Worm (Caenorhabditis elegans) whole organism, L4 larva: ENCODE measurements around the gene C49F5.13.
A peak's percentile ranks its signal among the peaks of the same experiment; 100 is the strongest.

Source experiments
- F10B5.3 ChIP-seq: sonication (generic microtip); optimal IDR thresholded peaks from 2 replicates; lab custom pipeline; 2016; ENCODE audit warnings: mild to moderate bottlenecking, missing genetic modification characterization, missing compliant biosample characterization
- F26F4.8 ChIP-seq: fragments of 200-800 bp; sonication (Bioruptor generic); conservative IDR thresholded peaks from 2 replicates; pipeline ENCODE4 v1.3.6; 2022; ENCODE audit warnings: missing genetic modification characterization, missing compliant biosample characterization
- F37D6.2 ChIP-seq: sonication (generic microtip); optimal IDR thresholded peaks from 2 replicates; lab custom pipeline; 2016; ENCODE audit warnings: mild to moderate bottlenecking, missing genetic modification characterization, missing compliant biosample characterization
- R02D3.7 ChIP-seq: fragments of 150-350 bp; sonication (generic microtip); optimal IDR thresholded peaks from 3 replicates; lab custom pipeline; 2014; ENCODE audit warnings: missing biosample characterization, missing genetic modification characterization
- Y48G9A.11 ChIP-seq: fragments of 200-800 bp; sonication (Bioruptor generic); IDR thresholded peaks from 2 replicates; pipeline ENCODE4 v1.3.6; 2022; ENCODE audit warnings: missing genetic modification reagents, missing genetic modification characterization, missing compliant biosample characterization
- arid-1 ChIP-seq: fragments of 200-800 bp; sonication (Bioruptor generic); conservative IDR thresholded peaks from 2 replicates; pipeline ENCODE4 v1.3.6; 2022; ENCODE audit warnings: missing genetic modification reagents, missing genetic modification characterization, missing compliant biosample characterization
- ceh-20 ChIP-seq: fragments of 200-800 bp; sonication (Bioruptor generic); IDR thresholded peaks from 2 replicates; pipeline ENCODE4 v1.3.6; 2022; ENCODE audit warnings: missing genetic modification reagents, missing genetic modification characterization, missing compliant biosample characterization
- ceh-32 ChIP-seq: sonication (generic microtip); optimal IDR thresholded peaks from 2 replicates; lab custom pipeline; 2016; ENCODE audit warnings: mild to moderate bottlenecking, missing genetic modification characterization, missing compliant biosample characterization; ENCODE audit not compliant: poor library complexity
- ctbp-1 ChIP-seq: fragments of 200-800 bp; sonication (Bioruptor generic); IDR thresholded peaks from 2 replicates; pipeline ENCODE4 v1.3.6; 2022; ENCODE audit warnings: missing genetic modification reagents, missing genetic modification characterization, missing compliant biosample characterization
- daf-8 ChIP-seq: fragments of 200-800 bp; sonication (Bioruptor generic); IDR thresholded peaks from 2 replicates; pipeline ENCODE4 v1.3.6; 2022; ENCODE audit warnings: missing genetic modification characterization, missing compliant biosample characterization
- dpl-1 ChIP-seq: fragments of 150-350 bp; optimal IDR thresholded peaks from 2 replicates; lab custom pipeline; 2014; ENCODE audit warnings: missing biosample characterization, missing genetic modification reagents, missing genetic modification characterization
- egl-43 ChIP-seq: fragments of 200-800 bp; sonication (Bioruptor generic); IDR thresholded peaks from 2 replicates; pipeline ENCODE4 v1.3.6; 2022; ENCODE audit warnings: missing genetic modification reagents, missing genetic modification characterization, missing compliant biosample characterization
- gei-8 ChIP-seq: fragments of 200-800 bp; sonication (Bioruptor generic); optimal IDR thresholded peaks from 2 replicates; lab custom pipeline; 2018; ENCODE audit warnings: mild to moderate bottlenecking, missing genetic modification characterization, missing compliant biosample characterization
- hlh-11 ChIP-seq: fragments of 200-800 bp; sonication (Bioruptor generic); optimal IDR thresholded peaks from 2 replicates; lab custom pipeline; 2018; ENCODE audit warnings: mild to moderate bottlenecking, missing genetic modification characterization, missing compliant biosample characterization
- madf-5 ChIP-seq, 2 experiments: fragments of 200-800 bp; sonication (Bioruptor generic); IDR thresholded peaks; 2 replicates each; pipeline ENCODE4 v1.3.6; 2022; ENCODE audit warnings: missing compliant biosample characterization in 2 of 2, missing genetic modification characterization in 2 of 2
- madf-9 ChIP-seq: fragments of 200-800 bp; sonication (Bioruptor generic); conservative IDR thresholded peaks from 2 replicates; pipeline ENCODE4 v1.3.6; 2022; ENCODE audit warnings: missing genetic modification reagents, missing genetic modification characterization, missing compliant biosample characterization
- mdt-29 ChIP-seq: fragments of 200-800 bp; sonication (Bioruptor generic); IDR thresholded peaks from 2 replicates; pipeline ENCODE4 v1.3.6; 2022; ENCODE audit warnings: missing genetic modification reagents, missing genetic modification characterization, missing compliant biosample characterization
- nhr-28 ChIP-seq: fragments of 150-350 bp; optimal IDR thresholded peaks from 2 replicates; lab custom pipeline; 2014; ENCODE audit warnings: missing biosample characterization, missing genetic modification characterization
- nhr-42 ChIP-seq: fragments of 200-800 bp; sonication (Bioruptor generic); IDR thresholded peaks from 2 replicates; pipeline ENCODE4 v1.3.6; 2022; ENCODE audit warnings: missing genetic modification characterization, missing compliant biosample characterization
- rbr-2 ChIP-seq: sonication (generic microtip); optimal IDR thresholded peaks from 2 replicates; lab custom pipeline; 2016; ENCODE audit warnings: missing genotype, missing genetic modification characterization, missing compliant biosample characterization
- set-16 ChIP-seq: fragments of 200-800 bp; sonication (Bioruptor generic); IDR thresholded peaks from 2 replicates; pipeline ENCODE4 v1.3.6; 2022; ENCODE audit warnings: missing genetic modification reagents, missing genetic modification characterization, missing compliant biosample characterization
- snpc-1.2 ChIP-seq: fragments of 200-800 bp; sonication (Bioruptor generic); IDR thresholded peaks from 2 replicates; pipeline ENCODE4 v1.3.6; 2022; ENCODE audit warnings: missing genetic modification reagents, missing genetic modification characterization, missing compliant biosample characterization
- tag-97 ChIP-seq: fragments of 200-800 bp; sonication (Bioruptor generic); IDR thresholded peaks from 2 replicates; pipeline ENCODE4 v1.3.6; 2022; ENCODE audit warnings: missing genetic modification characterization, missing compliant biosample characterization
- tra-1 ChIP-seq: fragments of 200-800 bp; sonication (Bioruptor generic); IDR thresholded peaks from 2 replicates; pipeline ENCODE4 v1.3.6; 2022; ENCODE audit warnings: missing genetic modification reagents, missing genetic modification characterization, missing compliant biosample characterization
- unc-62 ChIP-seq, 3 experiments: fragments of 150-350 bp in 1 of 3; sonication (generic microtip); optimal IDR thresholded peaks in 2 of 3; peaks in 1 of 3; 1 replicate in 1 of 3; 2 replicates in 2 of 3; lab custom pipeline; 2014 to 2017; ENCODE audit warnings: missing biosample characterization in 3 of 3, missing genetic modification characterization in 3 of 3, missing genetic modification reagents in 3 of 3, missing genotype in 1 of 3
- zag-1 ChIP-seq: fragments of 150-350 bp; optimal IDR thresholded peaks from 2 replicates; lab custom pipeline; 2014; ENCODE audit warnings: missing biosample characterization, missing genetic modification characterization
- zfp-2 ChIP-seq: sonication (generic microtip); optimal IDR thresholded peaks from 2 replicates; lab custom pipeline; 2016; ENCODE audit warnings: mild to moderate bottlenecking, missing genetic modification characterization, missing compliant biosample characterization
- zip-11 ChIP-seq: fragments of 200-800 bp; sonication (Bioruptor generic); IDR thresholded peaks from 2 replicates; pipeline ENCODE4 v1.3.6; 2022; ENCODE audit warnings: missing genetic modification characterization, missing compliant biosample characterization
- zip-2 ChIP-seq: fragments of 150-350 bp; optimal IDR thresholded peaks from 2 replicates; lab custom pipeline; 2014; ENCODE audit warnings: missing biosample characterization, missing genetic modification characterization

Gene C49F5.13

DNA sequence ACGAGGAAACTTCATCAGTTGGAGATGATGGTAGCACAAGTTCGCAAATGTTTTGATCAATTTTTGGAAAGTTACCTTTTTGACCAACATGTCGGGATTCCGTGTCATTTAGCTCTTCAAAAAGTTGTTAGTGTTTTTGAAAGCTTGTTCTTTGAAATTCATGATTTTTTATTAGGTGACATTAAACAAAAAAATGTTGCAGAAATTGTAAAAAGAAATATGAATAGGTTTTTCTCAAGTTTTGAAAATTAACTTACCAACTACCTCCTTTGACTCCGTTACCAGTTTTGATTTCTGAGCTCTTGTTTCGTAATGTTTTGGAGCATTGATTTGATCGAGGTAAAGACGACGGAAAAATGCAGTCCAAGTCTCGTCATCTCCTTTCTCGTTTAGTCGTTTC, 9.1 kb upstream of the C49F5.13 start:
- TF ChIP-seq mdt-29 (GFP tag; lab: Robert Waterston, UW) (no peak), unc-62 (GFP tag; optimal IDR thresholded peaks at IDR 0.05 in 1 of 2; lab: Kevin White, UChicago) (peak in 1 of 2 experiments; percentile 94), unc-62 (tag; optimal IDR thresholded peaks at IDR 0.05; lab: Kevin White, UChicago) (no peak), madf-5 (GFP tag; IDR thresholded peaks at IDR 0.05; lab: Robert Waterston, UW) (no peak), zfp-2 (tag; lab: Kevin White, UChicago) (no peak), rbr-2 (no peak), F26F4.8 (GFP tag; lab: Robert Waterston, UW) (no peak), hlh-11 (tag; lab: Kevin White, UChicago) (no peak)

DNA sequence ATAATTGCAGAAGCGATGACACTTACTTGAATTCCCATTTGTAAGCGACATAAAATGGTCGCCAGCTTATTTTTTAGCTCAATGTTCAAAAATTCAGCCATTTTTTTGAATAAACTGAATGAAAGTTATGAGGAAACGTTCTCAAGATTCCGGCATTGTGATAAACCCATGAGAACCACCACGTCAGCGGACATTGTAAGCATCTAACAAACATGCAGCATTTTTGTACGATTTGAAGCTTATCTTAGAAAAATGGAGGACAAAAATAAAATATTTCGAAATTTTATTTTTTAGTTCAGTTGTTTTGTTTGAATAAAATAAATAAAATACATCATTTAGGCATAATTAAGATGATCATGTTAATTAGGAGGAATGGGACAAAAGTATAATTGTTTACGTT, 8.0 kb upstream of the C49F5.13 start, which contains the start of gene T08D10.4:
T08D10.4 (minus strand) TSS at position 101 of the 400 bp plus-strand sequence.
- TF ChIP-seq ceh-32 (tag; lab: Kevin White, UChicago) (no peak), unc-62 (GFP tag; optimal IDR thresholded peaks at IDR 0.05 in 1 of 2; lab: Kevin White, UChicago) (peak in 1 of 2 experiments; percentile 8), unc-62 (tag; optimal IDR thresholded peaks at IDR 0.05; lab: Kevin White, UChicago) (no peak), arid-1 (GFP tag; lab: Robert Waterston, UW) (no peak), tag-97 (GFP tag; lab: Robert Waterston, UW) (no peak)

DNA sequence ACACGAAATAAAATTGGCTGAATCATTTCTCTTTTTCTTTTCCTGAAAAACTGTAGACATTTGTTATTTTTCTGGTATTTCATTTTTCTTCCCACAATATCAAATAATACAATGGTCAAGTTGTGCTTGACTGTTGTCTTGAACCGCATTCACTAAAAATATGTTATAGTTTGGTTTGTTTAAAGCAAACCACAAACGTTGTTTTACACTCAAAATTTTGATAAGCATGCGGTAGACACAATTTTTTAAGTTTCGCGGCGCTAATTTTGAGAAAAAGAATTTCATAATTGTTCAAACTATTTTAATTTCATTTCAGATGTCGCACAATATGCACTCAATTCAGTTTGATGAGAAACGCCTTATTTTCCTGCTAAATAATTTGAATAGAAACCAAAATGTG, 6.1 kb upstream of the C49F5.13 start, which contains the start of gene T08D10.3:
T08D10.3 (plus strand) TSS at position 301 of the 400 bp plus-strand sequence.
- TF ChIP-seq tra-1 (GFP tag; lab: Robert Waterston, UW) (no peak), madf-9 (GFP tag; lab: Robert Waterston, UW) (no peak), F37D6.2 (tag; lab: Kevin White, UChicago) (no peak), dpl-1 (GFP tag; lab: Kevin White, UChicago) (no peak), R02D3.7 (tag; lab: Kevin White, UChicago) (no peak), set-16 (GFP tag; lab: Robert Waterston, UW) (no peak)

DNA sequence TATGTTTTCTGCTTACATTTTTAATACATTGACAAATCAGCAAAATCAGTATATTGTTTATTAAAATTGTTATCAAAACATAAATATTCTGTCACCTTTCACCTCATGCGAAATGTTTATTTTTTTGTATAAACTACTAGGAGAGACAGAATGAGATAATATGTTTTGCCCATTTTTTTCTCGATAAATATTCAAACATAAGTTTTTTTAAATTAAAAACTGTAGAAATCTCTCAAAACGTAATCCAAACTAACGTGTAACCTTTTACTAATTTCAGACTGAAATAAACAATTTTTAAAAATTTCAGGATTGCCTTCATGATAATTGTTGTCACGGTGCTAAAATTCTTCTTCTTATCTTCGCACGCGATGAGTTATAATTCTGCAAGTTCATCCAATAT, 4.0 kb upstream of the C49F5.13 start, which contains the start of gene T08D10.5:
T08D10.5 (plus strand) TSS at position 301 of the 400 bp plus-strand sequence.
- no peak for TF ChIP-seq zip-11
- TF ChIP-seq zag-1 = no peak
- TF ChIP-seq R02D3.7 (tag; lab: Kevin White, UChicago) = no peak
- no peak for TF ChIP-seq daf-8
- TF ChIP-seq mdt-29 (GFP tag; lab: Robert Waterston, UW) = no peak
- no peak for TF ChIP-seq zip-2 (tag; lab: Kevin White, UChicago)
- TF ChIP-seq ceh-20 = no peak
- TF ChIP-seq F10B5.3 (tag; lab: Kevin White, UChicago) = no peak
- TF ChIP-seq snpc-1.2 = no peak
- TF ChIP-seq gei-8 (GFP tag; lab: Kevin White, UChicago) = no peak
- TF ChIP-seq Y48G9A.11 (GFP tag; lab: Robert Waterston, UW) = no peak
- no peak for TF ChIP-seq nhr-42 (GFP tag; lab: Robert Waterston, UW)
- TF ChIP-seq, all 104 proteins: peak for 0

ce11 chrX:11959838-11960237, 1.4 kb upstream of the C49F5.13 start, which contains the start of gene C49F5.8:
Gene C49F5.8, plus strand, starts transcription at chrX:11960138.
- TF ChIP-seq egl-43 (GFP tag; lab: Robert Waterston, UW) (no peak), ctbp-1 (GFP tag; lab: Robert Waterston, UW) (no peak), nhr-28 (tag; lab: Kevin White, UChicago) (peak; percentile 1), ceh-32 (tag; lab: Kevin White, UChicago) (no peak)
- TF ChIP-seq, all 104 proteins: peak for 1
